Worm (Caenorhabditis elegans) whole organism, mixed stage, embryonic: ENCODE results near the gene scc-2.

Source experiments
- M03D4.4 ChIP-seq: sonication (generic microtip); optimal IDR thresholded peaks from 2 replicates; lab custom pipeline; 2017; ENCODE audit warnings: mild to moderate bottlenecking, missing genetic modification characterization, missing compliant biosample characterization
- bed-3 ChIP-seq: fragments of 200-800 bp; sonication (Bioruptor generic); optimal IDR thresholded peaks from 3 replicates; lab custom pipeline; 2018; ENCODE audit warnings: mild to moderate bottlenecking, missing genetic modification characterization, moderate library complexity, missing compliant biosample characterization
- blmp-1 ChIP-seq: fragments of 150-350 bp; optimal IDR thresholded peaks from 2 replicates; lab custom pipeline; 2014; ENCODE audit warnings: missing biosample characterization, missing genetic modification characterization
- ceh-39 ChIP-seq: fragments of 150-350 bp; optimal IDR thresholded peaks from 2 replicates; lab custom pipeline; 2014; ENCODE audit warnings: missing biosample characterization, missing genetic modification characterization
- ceh-43 ChIP-seq: fragments of 200-800 bp; sonication (Bioruptor generic); optimal IDR thresholded peaks from 2 replicates; lab custom pipeline; 2018; ENCODE audit warnings: mild to moderate bottlenecking, missing genetic modification characterization, moderate library complexity, missing compliant biosample characterization
- ces-1 ChIP-seq: fragments of 150-350 bp; optimal IDR thresholded peaks from 2 replicates; lab custom pipeline; 2014; ENCODE audit warnings: missing biosample characterization, missing genetic modification reagents, missing genetic modification characterization
- cnd-1 ChIP-seq: fragments of 200-800 bp; sonication (Bioruptor generic); optimal IDR thresholded peaks from 2 replicates; lab custom pipeline; 2018; ENCODE audit warnings: mild to moderate bottlenecking, missing genetic modification characterization, missing compliant biosample characterization
- drap-1 ChIP-seq: fragments of 200-800 bp; sonication (Bioruptor generic); optimal IDR thresholded peaks from 3 replicates; lab custom pipeline; 2018; ENCODE audit warnings: mild to moderate bottlenecking, missing genetic modification characterization, missing compliant biosample characterization
- elt-1 ChIP-seq: sonication (generic microtip); optimal IDR thresholded peaks from 2 replicates; lab custom pipeline; 2017; ENCODE audit warnings: missing genetic modification characterization, mild to moderate bottlenecking, missing compliant biosample characterization, antibody characterized with exemption, moderate library complexity, borderline replicate concordance; ENCODE audit not compliant: insufficient read depth
- elt-3 ChIP-seq: fragments of 150-350 bp; optimal IDR thresholded peaks from 2 replicates; lab custom pipeline; 2014; ENCODE audit warnings: missing biosample characterization, missing genetic modification characterization
- ham-2 ChIP-seq: fragments of 200-800 bp; sonication (Bioruptor generic); optimal IDR thresholded peaks from 2 replicates; lab custom pipeline; 2018; ENCODE audit warnings: mild to moderate bottlenecking, missing genetic modification characterization, missing compliant biosample characterization
- hlh-1 ChIP-seq: fragments of 150-350 bp; optimal IDR thresholded peaks from 2 replicates; lab custom pipeline; 2014; ENCODE audit warnings: missing biosample characterization, missing genetic modification reagents, missing genetic modification characterization
- lin-13 ChIP-seq: fragments of 150-350 bp; optimal IDR thresholded peaks from 2 replicates; lab custom pipeline; 2014; ENCODE audit warnings: missing biosample characterization, missing genetic modification characterization
- lin-32 ChIP-seq: fragments of 200-800 bp; sonication (Bioruptor generic); optimal IDR thresholded peaks from 2 replicates; lab custom pipeline; 2018; ENCODE audit warnings: mild to moderate bottlenecking, missing genetic modification characterization, missing compliant biosample characterization
- lsy-2 ChIP-seq: fragments of 150-350 bp; optimal IDR thresholded peaks from 2 replicates; lab custom pipeline; 2014; ENCODE audit warnings: missing biosample characterization, missing genetic modification characterization
- mab-5 ChIP-seq: fragments of 150-350 bp; optimal IDR thresholded peaks from 2 replicates; lab custom pipeline; 2014; ENCODE audit warnings: missing biosample characterization, missing genetic modification characterization
- mep-1 ChIP-seq: fragments of 150-350 bp; optimal IDR thresholded peaks from 2 replicates; lab custom pipeline; 2017; ENCODE audit warnings: missing biosample characterization, missing genetic modification reagents, missing genetic modification characterization, inconsistent platforms
- mls-2 ChIP-seq: sonication (generic microtip); optimal IDR thresholded peaks from 2 replicates; lab custom pipeline; 2016; ENCODE audit warnings: mild to moderate bottlenecking, missing genetic modification characterization, moderate library complexity, missing compliant biosample characterization
- nhr-12 ChIP-seq: fragments of 150-350 bp; optimal IDR thresholded peaks from 2 replicates; lab custom pipeline; 2014; ENCODE audit warnings: missing biosample characterization, missing genetic modification characterization
- nhr-2 ChIP-seq: fragments of 150-350 bp; optimal IDR thresholded peaks from 2 replicates; lab custom pipeline; 2014; ENCODE audit warnings: missing biosample characterization, missing genetic modification characterization
- nhr-237 ChIP-seq: fragments of 150-350 bp; optimal IDR thresholded peaks from 2 replicates; lab custom pipeline; 2014; ENCODE audit warnings: missing biosample characterization, missing genetic modification characterization
- nhr-28 ChIP-seq: fragments of 150-350 bp; optimal IDR thresholded peaks from 2 replicates; lab custom pipeline; 2014; ENCODE audit warnings: missing biosample characterization, missing genetic modification characterization
- nhr-76 ChIP-seq: sonication (generic microtip); optimal IDR thresholded peaks from 2 replicates; lab custom pipeline; 2017; ENCODE audit warnings: missing biosample characterization, missing genetic modification characterization
- pha-4 ChIP-seq: fragments of 150-350 bp; optimal IDR thresholded peaks from 2 replicates; lab custom pipeline; 2018; ENCODE audit warnings: missing biosample characterization, missing genetic modification reagents, missing genetic modification characterization
- sem-2 ChIP-seq: fragments of 200-800 bp; sonication (Bioruptor generic); optimal IDR thresholded peaks from 2 replicates; lab custom pipeline; 2018; ENCODE audit warnings: mild to moderate bottlenecking, missing genetic modification characterization, missing compliant biosample characterization
- snpc-4 ChIP-seq: fragments of 150-350 bp; optimal IDR thresholded peaks from 2 replicates; lab custom pipeline; 2014; ENCODE audit warnings: missing biosample characterization, missing genetic modification characterization
- sptf-1 ChIP-seq: sonication (generic microtip); optimal IDR thresholded peaks from 2 replicates; lab custom pipeline; 2017; ENCODE audit warnings: mild to moderate bottlenecking, missing genetic modification characterization, moderate library complexity, missing compliant biosample characterization
- tbx-8 ChIP-seq: fragments of 200-800 bp; sonication (Bioruptor generic); optimal IDR thresholded peaks from 2 replicates; lab custom pipeline; 2018; ENCODE audit warnings: mild to moderate bottlenecking, missing genetic modification characterization, moderate library complexity, missing compliant biosample characterization
- unc-120 ChIP-seq: sonication (generic microtip); optimal IDR thresholded peaks from 2 replicates; lab custom pipeline; 2017; ENCODE audit warnings: missing genetic modification characterization, missing compliant biosample characterization; ENCODE audit not compliant: poor library complexity, severe bottlenecking
- unc-39 ChIP-seq: fragments of 150-350 bp; optimal IDR thresholded peaks from 2 replicates; lab custom pipeline; 2014; ENCODE audit warnings: missing biosample characterization, missing genetic modification characterization
- zip-8 ChIP-seq: fragments of 150-350 bp; optimal IDR thresholded peaks from 2 replicates; lab custom pipeline; 2014; ENCODE audit warnings: missing biosample characterization, missing genetic modification characterization
- ztf-11 ChIP-seq: fragments of 150-350 bp; optimal IDR thresholded peaks from 2 replicates; lab custom pipeline; 2014; ENCODE audit warnings: missing biosample characterization, missing genetic modification characterization

scc-2 gene

ce11 chrII:286551-286724, 23.0 kb upstream of the scc-2 start, which contains the start of gene misc-1:
Gene misc-1 (plus strand): TSS chrII:286625.
- no peak for TF ChIP-seq zip-8 (tag; lab: Kevin White, UChicago)
- no peak for TF ChIP-seq snpc-4 (tag; lab: Kevin White, UChicago)
- no peak for TF ChIP-seq mab-5 (tag; lab: Kevin White, UChicago)
- TF ChIP-seq nhr-28: no peak
- no peak for TF ChIP-seq mls-2
- TF ChIP-seq unc-39: no peak
- TF ChIP-seq nhr-237 (tag; lab: Kevin White, UChicago): no peak
- TF ChIP-seq bed-3: no peak
- no peak for TF ChIP-seq mep-1
- no peak for TF ChIP-seq tbx-8 (GFP tag; lab: Kevin White, UChicago)
- no peak for TF ChIP-seq nhr-76 (tag; lab: Kevin White, UChicago)
- no peak for TF ChIP-seq cnd-1 (tag; lab: Kevin White, UChicago)
- TF ChIP-seq nhr-2: no peak
- TF ChIP-seq hlh-1: no peak
- TF ChIP-seq unc-120 (tag; lab: Kevin White, UChicago): no peak
- TF ChIP-seq elt-3 (tag; lab: Kevin White, UChicago): no peak
- no peak for TF ChIP-seq ham-2 (GFP tag; lab: Kevin White, UChicago)
- TF ChIP-seq elt-1 (tag; lab: Kevin White, UChicago): no peak

ce11 chrII:285627-286550, 22.4 kb upstream of the scc-2 start, which contains the start of gene B0432.10:
Gene B0432.10 (minus strand): TSS chrII:286275.
- peak; percentile 26 for TF ChIP-seq hlh-1
- peak; percentile 8 for TF ChIP-seq sptf-1 (tag; lab: Kevin White, UChicago)
- no peak for TF ChIP-seq unc-39
- peak; percentile 89 for TF ChIP-seq mep-1
- TF ChIP-seq lsy-2 (tag; lab: Kevin White, UChicago): peak; percentile 73
- peak; percentile 78 for TF ChIP-seq nhr-237 (tag; lab: Kevin White, UChicago)
- TF ChIP-seq elt-1 (tag; lab: Kevin White, UChicago): no peak
- no peak for TF ChIP-seq sem-2 (GFP tag; lab: Kevin White, UChicago)
- no peak for TF ChIP-seq drap-1
- peak; percentile 81 for TF ChIP-seq ces-1 (GFP tag; lab: Kevin White, UChicago)
- peak; percentile 77 for TF ChIP-seq lin-13 (tag; lab: Kevin White, UChicago)
- peak; percentile 0 for TF ChIP-seq ceh-39 (tag; lab: Kevin White, UChicago)
- TF ChIP-seq pha-4 (tag; lab: Kevin White, UChicago): peak; percentile 76

DNA sequence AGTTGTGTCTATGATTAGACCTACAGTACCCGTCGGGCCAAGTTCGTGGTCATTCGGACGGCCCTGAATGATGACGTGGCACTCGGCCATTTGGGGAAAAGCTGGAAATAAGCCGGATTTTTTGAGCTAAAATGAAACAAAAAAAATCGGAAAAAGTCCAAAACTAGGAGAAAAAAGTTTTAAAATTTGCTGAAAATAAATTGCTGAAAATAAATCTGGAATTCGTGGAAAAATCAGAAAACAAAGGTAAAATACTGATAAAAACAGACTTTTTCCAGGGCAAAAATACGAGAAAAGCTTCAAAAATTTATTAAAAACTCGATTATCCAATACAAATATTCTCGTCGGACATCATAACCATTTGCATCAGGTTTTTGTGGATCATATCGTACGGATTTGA, 20.1 kb upstream of the scc-2 start, which contains the start of gene B0432.9:
Gene B0432.9, minus strand, starts transcription at position 101 of the 400 bp plus-strand sequence.
- no peak for TF ChIP-seq nhr-12 (tag; lab: Kevin White, UChicago)
- TF ChIP-seq lin-32 (GFP tag; lab: Kevin White, UChicago): no peak
- TF ChIP-seq snpc-4 (tag; lab: Kevin White, UChicago): no peak

ce11 chrII:282483-282882, 19.0 kb upstream of the scc-2 start, which contains the start of gene trul-1:
Gene trul-1 (minus strand): TSS chrII:282583.
- TF ChIP-seq zip-8 (tag; lab: Kevin White, UChicago): peak; percentile 85
- TF ChIP-seq elt-3 (tag; lab: Kevin White, UChicago): no peak

- no peak for TF ChIP-seq hlh-1
- peak; percentile 78 for TF ChIP-seq zip-8 (tag; lab: Kevin White, UChicago)
Measured at ce11 chrII:278636-279035, 15.2 kb upstream of the scc-2 start, which contains the start of gene B0432.8. Gene B0432.8 (minus strand): TSS chrII:278736.

DNA sequence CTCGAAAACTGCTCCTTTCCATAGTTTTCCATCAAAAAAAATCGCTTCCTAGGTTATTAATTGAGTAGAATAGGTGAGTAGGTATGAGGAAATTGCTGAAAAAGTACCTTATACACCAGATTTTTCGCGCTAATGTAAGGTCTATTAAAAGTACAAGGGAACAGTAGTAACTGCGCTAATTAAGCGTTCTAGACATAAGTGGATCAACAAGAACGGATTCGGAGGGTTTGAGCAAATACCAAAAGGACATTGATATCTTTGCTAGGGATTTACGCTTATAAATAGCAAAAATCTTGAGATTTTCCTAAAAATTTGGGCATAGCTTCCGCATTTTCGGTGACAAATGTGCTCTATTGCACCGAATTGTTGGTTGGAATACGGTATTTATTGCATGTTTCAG, 10.4 kb upstream of the scc-2 start, which contains the start of gene B0432.7:
Gene B0432.7, minus strand, starts transcription at position 101 of the 400 bp plus-strand sequence.
- no peak for TF ChIP-seq nhr-76 (tag; lab: Kevin White, UChicago)
- no peak for TF ChIP-seq lin-32 (GFP tag; lab: Kevin White, UChicago)
- no peak for TF ChIP-seq hlh-1
- TF ChIP-seq elt-1 (tag; lab: Kevin White, UChicago): no peak
- TF ChIP-seq ztf-11 (tag; lab: Kevin White, UChicago): no peak
- TF ChIP-seq mab-5 (tag; lab: Kevin White, UChicago): no peak
- no peak for TF ChIP-seq tbx-8 (GFP tag; lab: Kevin White, UChicago)
- TF ChIP-seq lsy-2 (tag; lab: Kevin White, UChicago): no peak
- TF ChIP-seq lin-13 (tag; lab: Kevin White, UChicago): no peak
- TF ChIP-seq drap-1: no peak
- TF ChIP-seq ces-1 (GFP tag; lab: Kevin White, UChicago): no peak
- TF ChIP-seq unc-39: no peak
- no peak for TF ChIP-seq blmp-1 (tag; lab: Kevin White, UChicago)
- no peak for TF ChIP-seq bed-3
- no peak for TF ChIP-seq ceh-43 (GFP tag; lab: Kevin White, UChicago)
- no peak for TF ChIP-seq M03D4.4 (tag; lab: Kevin White, UChicago)
- TF ChIP-seq snpc-4 (tag; lab: Kevin White, UChicago): no peak
